Worm (Caenorhabditis elegans): ENCODE results near the gene slc-36.5.

DNA sequence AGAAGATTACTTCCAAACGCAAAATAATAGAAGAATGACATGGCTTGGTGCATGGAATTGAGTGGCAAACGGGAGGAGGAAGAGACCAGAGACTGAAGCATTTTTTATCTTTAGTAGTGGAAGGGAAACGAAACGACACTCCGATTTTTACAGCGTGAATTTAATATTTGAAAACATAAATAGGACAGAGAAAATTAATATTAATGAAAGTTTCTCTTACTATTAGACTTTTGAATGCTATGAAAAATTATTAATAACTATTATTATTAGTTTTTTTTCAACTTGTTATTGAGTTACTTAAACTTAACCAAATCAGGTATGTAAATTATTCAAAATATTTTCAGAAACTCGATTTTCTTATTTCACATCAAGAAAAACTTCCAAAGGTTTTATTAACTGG, 3.2 kb upstream of the slc-36.5 start, which contains the start of gene C44B7.7:
- TF ChIP-seq snpc-4 (tag; optimal IDR thresholded peaks at IDR 0.05) (no peak), pha-4 (tag; optimal IDR thresholded peaks at IDR 0.05) (no peak)
